Worm (Caenorhabditis elegans): ENCODE data around the gene ZK1098.11.

DNA sequence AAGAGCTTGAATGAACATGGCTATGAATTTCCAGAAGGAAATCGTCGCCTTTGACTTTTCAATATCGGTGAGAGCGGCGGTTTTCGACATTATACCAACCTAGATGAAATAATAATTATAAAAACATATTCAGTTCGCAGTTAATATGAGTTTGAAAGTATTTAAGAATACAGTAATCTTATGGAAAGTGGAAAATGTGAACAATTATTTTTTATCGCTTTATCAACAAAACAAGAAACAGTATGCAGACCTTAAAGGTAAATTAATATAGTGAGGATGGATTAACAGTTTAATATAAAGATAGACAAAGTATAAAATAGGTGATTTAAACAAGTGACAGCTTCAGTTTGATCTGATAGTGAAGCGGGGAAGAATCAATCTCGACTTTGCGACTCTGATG, 2.1 kb downstream of the ZK1098.11 start, which contains the start of gene C48B4.6:
- TF ChIP-seq him-1 (tag; optimal IDR thresholded peaks at IDR 0.05) = no peak
- TF ChIP-seq dao-5 (tag; optimal IDR thresholded peaks at IDR 0.05) = no peak
